Worm (Caenorhabditis elegans) whole organism, mixed stage, embryonic: Measurements from ENCODE around the gene oac-31.

ENCODE experiments used
- M03D4.4 ChIP-seq: sonication (generic microtip); optimal IDR thresholded peaks from 2 replicates; lab custom pipeline; 2017; ENCODE audit warnings: mild to moderate bottlenecking, missing genetic modification characterization, missing compliant biosample characterization
- bed-3 ChIP-seq: fragments of 200-800 bp; sonication (Bioruptor generic); optimal IDR thresholded peaks from 3 replicates; lab custom pipeline; 2018; ENCODE audit warnings: mild to moderate bottlenecking, missing genetic modification characterization, moderate library complexity, missing compliant biosample characterization
- blmp-1 ChIP-seq: fragments of 150-350 bp; optimal IDR thresholded peaks from 2 replicates; lab custom pipeline; 2014; ENCODE audit warnings: missing biosample characterization, missing genetic modification characterization
- ceh-39 ChIP-seq: fragments of 150-350 bp; optimal IDR thresholded peaks from 2 replicates; lab custom pipeline; 2014; ENCODE audit warnings: missing biosample characterization, missing genetic modification characterization
- ceh-43 ChIP-seq: fragments of 200-800 bp; sonication (Bioruptor generic); optimal IDR thresholded peaks from 2 replicates; lab custom pipeline; 2018; ENCODE audit warnings: mild to moderate bottlenecking, missing genetic modification characterization, moderate library complexity, missing compliant biosample characterization
- ceh-83 ChIP-seq: fragments of 200-800 bp; sonication (Bioruptor generic); optimal IDR thresholded peaks from 2 replicates; lab custom pipeline; 2018; ENCODE audit warnings: mild to moderate bottlenecking, missing genetic modification characterization, missing compliant biosample characterization
- ces-1 ChIP-seq: fragments of 150-350 bp; optimal IDR thresholded peaks from 2 replicates; lab custom pipeline; 2014; ENCODE audit warnings: missing biosample characterization, missing genetic modification reagents, missing genetic modification characterization
- drap-1 ChIP-seq: fragments of 200-800 bp; sonication (Bioruptor generic); optimal IDR thresholded peaks from 3 replicates; lab custom pipeline; 2018; ENCODE audit warnings: mild to moderate bottlenecking, missing genetic modification characterization, missing compliant biosample characterization
- elt-3 ChIP-seq: fragments of 150-350 bp; optimal IDR thresholded peaks from 2 replicates; lab custom pipeline; 2014; ENCODE audit warnings: missing biosample characterization, missing genetic modification characterization
- flh-1 ChIP-seq: fragments of 200-800 bp; sonication (Bioruptor generic); optimal IDR thresholded peaks from 2 replicates; lab custom pipeline; 2018; ENCODE audit warnings: mild to moderate bottlenecking, missing genetic modification characterization, moderate library complexity, missing compliant biosample characterization
- ham-2 ChIP-seq: fragments of 200-800 bp; sonication (Bioruptor generic); optimal IDR thresholded peaks from 2 replicates; lab custom pipeline; 2018; ENCODE audit warnings: mild to moderate bottlenecking, missing genetic modification characterization, missing compliant biosample characterization
- hlh-1 ChIP-seq: fragments of 150-350 bp; optimal IDR thresholded peaks from 2 replicates; lab custom pipeline; 2014; ENCODE audit warnings: missing biosample characterization, missing genetic modification reagents, missing genetic modification characterization
- lin-32 ChIP-seq: fragments of 200-800 bp; sonication (Bioruptor generic); optimal IDR thresholded peaks from 2 replicates; lab custom pipeline; 2018; ENCODE audit warnings: mild to moderate bottlenecking, missing genetic modification characterization, missing compliant biosample characterization
- lsy-2 ChIP-seq: fragments of 150-350 bp; optimal IDR thresholded peaks from 2 replicates; lab custom pipeline; 2014; ENCODE audit warnings: missing biosample characterization, missing genetic modification characterization
- mab-5 ChIP-seq: fragments of 150-350 bp; optimal IDR thresholded peaks from 2 replicates; lab custom pipeline; 2014; ENCODE audit warnings: missing biosample characterization, missing genetic modification characterization
- mep-1 ChIP-seq: fragments of 150-350 bp; optimal IDR thresholded peaks from 2 replicates; lab custom pipeline; 2017; ENCODE audit warnings: missing biosample characterization, missing genetic modification reagents, missing genetic modification characterization, inconsistent platforms
- mls-2 ChIP-seq: sonication (generic microtip); optimal IDR thresholded peaks from 2 replicates; lab custom pipeline; 2016; ENCODE audit warnings: mild to moderate bottlenecking, missing genetic modification characterization, moderate library complexity, missing compliant biosample characterization
- nhr-12 ChIP-seq: fragments of 150-350 bp; optimal IDR thresholded peaks from 2 replicates; lab custom pipeline; 2014; ENCODE audit warnings: missing biosample characterization, missing genetic modification characterization
- nhr-2 ChIP-seq: fragments of 150-350 bp; optimal IDR thresholded peaks from 2 replicates; lab custom pipeline; 2014; ENCODE audit warnings: missing biosample characterization, missing genetic modification characterization
- nhr-237 ChIP-seq: fragments of 150-350 bp; optimal IDR thresholded peaks from 2 replicates; lab custom pipeline; 2014; ENCODE audit warnings: missing biosample characterization, missing genetic modification characterization
- nhr-28 ChIP-seq: fragments of 150-350 bp; optimal IDR thresholded peaks from 2 replicates; lab custom pipeline; 2014; ENCODE audit warnings: missing biosample characterization, missing genetic modification characterization
- nhr-76 ChIP-seq: sonication (generic microtip); optimal IDR thresholded peaks from 2 replicates; lab custom pipeline; 2017; ENCODE audit warnings: missing biosample characterization, missing genetic modification characterization
- pha-4 ChIP-seq: fragments of 150-350 bp; optimal IDR thresholded peaks from 2 replicates; lab custom pipeline; 2018; ENCODE audit warnings: missing biosample characterization, missing genetic modification reagents, missing genetic modification characterization
- sem-2 ChIP-seq: fragments of 200-800 bp; sonication (Bioruptor generic); optimal IDR thresholded peaks from 2 replicates; lab custom pipeline; 2018; ENCODE audit warnings: mild to moderate bottlenecking, missing genetic modification characterization, missing compliant biosample characterization
- snpc-4 ChIP-seq: fragments of 150-350 bp; optimal IDR thresholded peaks from 2 replicates; lab custom pipeline; 2014; ENCODE audit warnings: missing biosample characterization, missing genetic modification characterization
- sptf-1 ChIP-seq: sonication (generic microtip); optimal IDR thresholded peaks from 2 replicates; lab custom pipeline; 2017; ENCODE audit warnings: mild to moderate bottlenecking, missing genetic modification characterization, moderate library complexity, missing compliant biosample characterization
- tbx-8 ChIP-seq: fragments of 200-800 bp; sonication (Bioruptor generic); optimal IDR thresholded peaks from 2 replicates; lab custom pipeline; 2018; ENCODE audit warnings: mild to moderate bottlenecking, missing genetic modification characterization, moderate library complexity, missing compliant biosample characterization
- unc-120 ChIP-seq: sonication (generic microtip); optimal IDR thresholded peaks from 2 replicates; lab custom pipeline; 2017; ENCODE audit warnings: missing genetic modification characterization, missing compliant biosample characterization; ENCODE audit not compliant: poor library complexity, severe bottlenecking
- unc-39 ChIP-seq: fragments of 150-350 bp; optimal IDR thresholded peaks from 2 replicates; lab custom pipeline; 2014; ENCODE audit warnings: missing biosample characterization, missing genetic modification characterization
- unc-62 ChIP-seq: fragments of 150-350 bp; optimal IDR thresholded peaks from 2 replicates; lab custom pipeline; 2014; ENCODE audit warnings: missing biosample characterization, missing genetic modification reagents, missing genetic modification characterization
- zip-8 ChIP-seq: fragments of 150-350 bp; optimal IDR thresholded peaks from 2 replicates; lab custom pipeline; 2014; ENCODE audit warnings: missing biosample characterization, missing genetic modification characterization

Gene oac-31

ce11 chrV:1531159-1531558 lies 10.5 kb downstream of the oac-31 start, which contains the start of gene K02H11.4:
TSS of gene K02H11.4 (minus strand) at chrV:1531259.
- TF ChIP-seq elt-3 (tag; lab: Kevin White, UChicago), result no peak
- TF ChIP-seq ceh-43, result no peak
- no peak for TF ChIP-seq ces-1 (GFP tag; lab: Kevin White, UChicago)
- TF ChIP-seq ceh-83 (GFP tag; lab: Kevin White, UChicago), result no peak
- TF ChIP-seq pha-4 (tag; lab: Kevin White, UChicago), result no peak
- TF ChIP-seq tbx-8, result no peak
- no peak for TF ChIP-seq M03D4.4 (tag; lab: Kevin White, UChicago)
- no peak for TF ChIP-seq hlh-1 (tag; lab: Kevin White, UChicago)
- no peak for TF ChIP-seq snpc-4 (tag; lab: Kevin White, UChicago)
- TF ChIP-seq zip-8 (tag; lab: Kevin White, UChicago), result no peak
- TF ChIP-seq sem-2, result no peak
- TF ChIP-seq nhr-12 (tag; lab: Kevin White, UChicago), result no peak
- TF ChIP-seq mab-5 (tag; lab: Kevin White, UChicago), result no peak
- no peak for TF ChIP-seq mls-2 (tag; lab: Kevin White, UChicago)
- TF ChIP-seq unc-120 (tag; lab: Kevin White, UChicago), result no peak
- no peak for TF ChIP-seq mep-1 (tag; lab: Kevin White, UChicago)
- TF ChIP-seq nhr-28 (tag; lab: Kevin White, UChicago), result no peak
- no peak for TF ChIP-seq sptf-1
- no peak for TF ChIP-seq ham-2 (GFP tag; lab: Kevin White, UChicago)

- TF ChIP-seq nhr-2 (tag; lab: Kevin White, UChicago) (no peak), ham-2 (GFP tag; lab: Kevin White, UChicago) (no peak), sem-2 (no peak), nhr-12 (tag; lab: Kevin White, UChicago) (no peak), unc-62 (GFP tag; lab: Kevin White, UChicago) (no peak), drap-1 (GFP tag; lab: Kevin White, UChicago) (no peak), hlh-1 (tag; lab: Kevin White, UChicago) (no peak), pha-4 (tag; lab: Kevin White, UChicago) (no peak), mls-2 (tag; lab: Kevin White, UChicago) (no peak), nhr-237 (no peak), tbx-8 (no peak), snpc-4 (tag; lab: Kevin White, UChicago) (no peak), ceh-39 (tag; lab: Kevin White, UChicago) (no peak), mab-5 (tag; lab: Kevin White, UChicago) (no peak)
These were observed 13.7 kb downstream of the oac-31 start, which contains the start of gene str-236 for ce11 chrV:1527985-1528384. TSS of gene str-236 (minus strand) at chrV:1528085.

- TF ChIP-seq zip-8 (tag; lab: Kevin White, UChicago) (no peak), ces-1 (GFP tag; lab: Kevin White, UChicago) (no peak), mep-1 (tag; lab: Kevin White, UChicago) (no peak), sptf-1 (no peak), unc-120 (tag; lab: Kevin White, UChicago) (no peak), bed-3 (no peak), ceh-43 (no peak), lsy-2 (tag; lab: Kevin White, UChicago) (no peak), tbx-8 (no peak), sem-2 (no peak), mls-2 (tag; lab: Kevin White, UChicago) (no peak), nhr-28 (tag; lab: Kevin White, UChicago) (no peak), ham-2 (GFP tag; lab: Kevin White, UChicago) (no peak), blmp-1 (tag; lab: Kevin White, UChicago) (no peak), lin-32 (GFP tag; lab: Kevin White, UChicago) (no peak), hlh-1 (tag; lab: Kevin White, UChicago) (no peak), unc-39 (no peak), flh-1 (no peak), nhr-76 (tag; lab: Kevin White, UChicago) (no peak)
These were observed 19.2 kb downstream of the oac-31 start, which contains the start of gene str-243 for ce11 chrV:1522485-1522884. TSS of gene str-243 (plus strand) at chrV:1522785.

ce11 chrV:1521845-1522244 lies 19.8 kb downstream of the oac-31 start, which contains the start of gene str-240:
TSS of gene str-240 (minus strand) at chrV:1521945.
- TF ChIP-seq drap-1 (GFP tag; lab: Kevin White, UChicago) (no peak), snpc-4 (tag; lab: Kevin White, UChicago) (no peak), blmp-1 (tag; lab: Kevin White, UChicago) (no peak), nhr-12 (tag; lab: Kevin White, UChicago) (no peak), nhr-28 (tag; lab: Kevin White, UChicago) (no peak)
